Fruit fly (Drosophila melanogaster) whole organism, embryonic: ENCODE data around the gene ry.

Source experiments
- Atf6 ChIP-seq: fragments of 200-800 bp; sonication (Bioruptor generic); IDR thresholded peaks from 2 replicates; pipeline ENCODE4 v1.3.6; 2022; ENCODE audit warnings: missing biosample characterization, missing genetic modification characterization
- Awh ChIP-seq: fragments of 200-800 bp; sonication (Bioruptor generic); IDR thresholded peaks from 2 replicates; pipeline ENCODE4, ENCODE4 v1.3.6; 2022; ENCODE audit warnings: missing biosample characterization, missing genetic modification characterization
- CG10431 ChIP-seq: fragments of 200-800 bp; sonication (Bioruptor generic); optimal IDR thresholded peaks from 3 replicates; lab custom pipeline; 2018; ENCODE audit warnings: missing biosample characterization, mild to moderate bottlenecking, missing genetic modification characterization
- CG11398 ChIP-seq: fragments of 200-800 bp; sonication (Bioruptor generic); optimal IDR thresholded peaks from 2 replicates; lab custom pipeline; 2016; ENCODE audit warnings: missing biosample characterization, missing genetic modification characterization
- CG12155 ChIP-seq: fragments of 200-800 bp; sonication (Bioruptor generic); optimal IDR thresholded peaks from 3 replicates; lab custom pipeline; 2016; ENCODE audit warnings: missing biosample characterization, missing genetic modification characterization
- CG1233 ChIP-seq: fragments of 200-800 bp; sonication (Bioruptor generic); optimal IDR thresholded peaks from 4 replicates; lab custom pipeline; 2018; ENCODE audit warnings: missing biosample characterization, mild to moderate bottlenecking, missing genetic modification characterization
- CG13123 ChIP-seq: fragments of 200-800 bp; sonication (Bioruptor generic); optimal IDR thresholded peaks from 2 replicates; lab custom pipeline; 2016; ENCODE audit warnings: missing biosample characterization, missing genetic modification characterization
- CG1647 ChIP-seq: fragments of 200-800 bp; sonication (Bioruptor generic); optimal IDR thresholded peaks from 3 replicates; lab custom pipeline; 2016; ENCODE audit warnings: missing biosample characterization, missing genetic modification characterization
- CG18011 ChIP-seq: fragments of 200-800 bp; sonication (Bioruptor generic); optimal IDR thresholded peaks from 2 replicates; lab custom pipeline; 2017; ENCODE audit warnings: missing biosample characterization, missing genetic modification characterization, mild to moderate bottlenecking, moderate library complexity, missing genotype
- CG18764 ChIP-seq: fragments of 200-800 bp; sonication (Bioruptor generic); optimal IDR thresholded peaks from 3 replicates; lab custom pipeline; 2016; ENCODE audit warnings: missing biosample characterization, missing genetic modification characterization
- CG3163 ChIP-seq: fragments of 200-800 bp; sonication (Bioruptor generic); optimal IDR thresholded peaks from 3 replicates; lab custom pipeline; 2016; ENCODE audit warnings: missing biosample characterization, missing genetic modification characterization
- CG3995 ChIP-seq: fragments of 200-800 bp; sonication (Bioruptor generic); optimal IDR thresholded peaks from 3 replicates; lab custom pipeline; 2016; ENCODE audit warnings: missing biosample characterization, missing genetic modification characterization
- CG4360 ChIP-seq: fragments of 200-800 bp; sonication (Bioruptor generic); IDR thresholded peaks from 2 replicates; pipeline ENCODE4 v1.3.6; 2022; ENCODE audit warnings: missing biosample characterization, missing genetic modification characterization
- CG5180 ChIP-seq: fragments of 200-800 bp; sonication (Bioruptor generic); optimal IDR thresholded peaks from 3 replicates; lab custom pipeline; 2017; ENCODE audit warnings: missing biosample characterization, missing genetic modification characterization, mild to moderate bottlenecking, moderate library complexity, missing genetic modification reagents
- D ChIP-seq, 2 experiments: fragments of 200-800 bp in 1 of 2; fragments of >200 bp in 1 of 2; sonication (Bioruptor generic) in 1 of 2; optimal IDR thresholded peaks; 2 replicates in 1 of 2; 3 replicates in 1 of 2; lab custom pipeline; 2017; ENCODE audit warnings: mild to moderate bottlenecking in 1 of 2, missing biosample characterization in 1 of 2, missing genetic modification characterization in 1 of 2, missing genetic modification reagents in 1 of 2
- Doc3 ChIP-seq: fragments of 200-800 bp; sonication (Bioruptor generic); IDR thresholded peaks from 3 replicates; pipeline ENCODE4 v1.3.6; 2022; ENCODE audit warnings: missing biosample characterization, missing genetic modification characterization; ENCODE audit not compliant: partially characterized antibody
- E2f2 ChIP-seq: fragments of 200-800 bp; sonication (Bioruptor generic); IDR thresholded peaks from 2 replicates; pipeline ENCODE4 v1.3.6; 2022; ENCODE audit warnings: missing biosample characterization, missing genetic modification characterization
- ERR ChIP-seq: fragments of 200-800 bp; sonication (Bioruptor generic); optimal IDR thresholded peaks from 2 replicates; lab custom pipeline; 2016; ENCODE audit warnings: missing biosample characterization, missing genetic modification characterization
- Ets97D ChIP-seq: fragments of 200-800 bp; sonication (Bioruptor generic); optimal IDR thresholded peaks from 3 replicates; lab custom pipeline; 2016; ENCODE audit warnings: missing biosample characterization, missing genetic modification characterization
- Lim3 ChIP-seq: fragments of 200-800 bp; sonication (Bioruptor generic); IDR thresholded peaks from 2 replicates; pipeline ENCODE4 v1.3.6; 2022; ENCODE audit warnings: missing biosample characterization, missing genetic modification characterization
- Mrtf ChIP-seq: fragments of 200-800 bp; sonication (Bioruptor generic); IDR thresholded peaks from 3 replicates; pipeline ENCODE4 v1.3.6; 2022; ENCODE audit warnings: missing biosample characterization, missing genetic modification characterization
- Myb ChIP-seq: fragments of 200-800 bp; sonication (Bioruptor generic); optimal IDR thresholded peaks from 2 replicates; lab custom pipeline; 2016; ENCODE audit warnings: missing biosample characterization, missing genetic modification characterization
- Sin3A ChIP-seq: fragments of >200 bp; optimal IDR thresholded peaks from 2 replicates; lab custom pipeline; 2018
- btn ChIP-seq: fragments of 200-800 bp; sonication (Bioruptor generic); optimal IDR thresholded peaks from 2 replicates; lab custom pipeline; 2016; ENCODE audit warnings: missing biosample characterization, missing genetic modification characterization
- cato ChIP-seq: fragments of 200-800 bp; sonication (Bioruptor generic); optimal IDR thresholded peaks from 2 replicates; lab custom pipeline; 2016; ENCODE audit warnings: missing biosample characterization, missing genetic modification characterization, borderline replicate concordance
- en ChIP-seq: fragments of 200-800 bp; sonication (Bioruptor generic); optimal IDR thresholded peaks from 2 replicates; lab custom pipeline; 2016; ENCODE audit warnings: missing biosample characterization, missing genetic modification characterization
- fru ChIP-seq: fragments of >200 bp; optimal IDR thresholded peaks from 2 replicates; lab custom pipeline; 2017
- gem ChIP-seq: fragments of 200-800 bp; sonication (Bioruptor generic); optimal IDR thresholded peaks from 2 replicates; lab custom pipeline; 2019; ENCODE audit warnings: missing biosample characterization, mild to moderate bottlenecking, missing genetic modification characterization, moderate library complexity
- gfzf ChIP-seq: fragments of 200-800 bp; sonication (Bioruptor generic); optimal IDR thresholded peaks from 2 replicates; lab custom pipeline; 2016; ENCODE audit warnings: missing biosample characterization, mild to moderate bottlenecking, missing genetic modification characterization, moderate library complexity
- gro ChIP-seq: fragments of 200-800 bp; sonication (Bioruptor generic); optimal IDR thresholded peaks from 2 replicates; lab custom pipeline; 2016; ENCODE audit warnings: missing biosample characterization, missing genetic modification characterization
- h ChIP-seq: fragments of >200 bp; optimal IDR thresholded peaks from 2 replicates; lab custom pipeline; 2017
- hb ChIP-seq: fragments of 200-800 bp; sonication (Bioruptor generic); IDR thresholded peaks from 3 replicates; pipeline ENCODE4 v1.3.6; 2022; ENCODE audit warnings: missing biosample characterization, missing genetic modification characterization; ENCODE audit not compliant: partially characterized antibody
- ken ChIP-seq: fragments of 200-800 bp; sonication (Bioruptor generic); IDR thresholded peaks from 3 replicates; pipeline ENCODE4 v1.3.6; 2022; ENCODE audit warnings: missing biosample characterization, missing genetic modification characterization
- lilli ChIP-seq: fragments of 200-800 bp; sonication (Bioruptor generic); optimal IDR thresholded peaks from 3 replicates; lab custom pipeline; 2016; ENCODE audit warnings: missing biosample characterization, missing genetic modification characterization
- luna ChIP-seq: fragments of 200-800 bp; sonication (Bioruptor generic); optimal IDR thresholded peaks from 2 replicates; lab custom pipeline; 2016; ENCODE audit warnings: missing biosample characterization, missing genetic modification characterization
- maf-S ChIP-seq: fragments of 200-800 bp; sonication (Bioruptor generic); optimal IDR thresholded peaks from 2 replicates; lab custom pipeline; 2016; ENCODE audit warnings: missing biosample characterization, missing genetic modification characterization
- nmo ChIP-seq: fragments of 200-800 bp; sonication (Bioruptor generic); optimal IDR thresholded peaks from 2 replicates; lab custom pipeline; 2018; ENCODE audit warnings: missing biosample characterization, mild to moderate bottlenecking, missing genetic modification characterization, moderate library complexity
- peb ChIP-seq: fragments of 200-800 bp; sonication (Bioruptor generic); IDR thresholded peaks from 2 replicates; pipeline ENCODE4 v1.3.6; 2022; ENCODE audit warnings: missing biosample characterization, missing genetic modification characterization
- pho ChIP-seq: fragments of 200-800 bp; sonication (Bioruptor generic); optimal IDR thresholded peaks from 2 replicates; lab custom pipeline; 2016; ENCODE audit warnings: missing biosample characterization, missing genetic modification characterization
- pita ChIP-seq: fragments of 200-800 bp; sonication (Bioruptor generic); optimal IDR thresholded peaks from 2 replicates; lab custom pipeline; 2017; ENCODE audit warnings: missing biosample characterization, mild to moderate bottlenecking, missing genetic modification characterization
- pnt ChIP-seq: fragments of 200-800 bp; sonication (Bioruptor generic); optimal IDR thresholded peaks from 3 replicates; lab custom pipeline; 2016; ENCODE audit warnings: missing biosample characterization, missing genetic modification characterization
- pros ChIP-seq: fragments of 200-800 bp; sonication (Bioruptor generic); optimal IDR thresholded peaks from 3 replicates; lab custom pipeline; 2019; ENCODE audit warnings: missing biosample characterization, mild to moderate bottlenecking, missing genetic modification characterization, moderate library complexity
- row ChIP-seq: fragments of 200-800 bp; sonication (Bioruptor generic); IDR thresholded peaks from 3 replicates; pipeline ENCODE4 v1.3.6; 2022; ENCODE audit warnings: missing biosample characterization, missing genetic modification characterization
- salm ChIP-seq: fragments of 200-800 bp; sonication (Bioruptor generic); optimal IDR thresholded peaks from 2 replicates; lab custom pipeline; 2018; ENCODE audit warnings: missing biosample characterization, mild to moderate bottlenecking, missing genetic modification characterization
- slou ChIP-seq: fragments of 200-800 bp; sonication (Bioruptor generic); optimal IDR thresholded peaks from 3 replicates; lab custom pipeline; 2016; ENCODE audit warnings: missing biosample characterization, missing genetic modification characterization
- sqz ChIP-seq: fragments of 200-800 bp; sonication (Bioruptor generic); optimal IDR thresholded peaks from 3 replicates; lab custom pipeline; 2018; ENCODE audit warnings: missing biosample characterization, mild to moderate bottlenecking, missing genetic modification characterization
- sr ChIP-seq: fragments of 200-800 bp; sonication (Bioruptor generic); IDR thresholded peaks from 3 replicates; pipeline ENCODE4 v1.3.6; 2022; ENCODE audit warnings: missing biosample characterization, missing genetic modification characterization
- ssp ChIP-seq: fragments of 200-800 bp; sonication (Bioruptor generic); IDR thresholded peaks from 2 replicates; pipeline ENCODE4 v1.3.6; 2022; ENCODE audit warnings: missing biosample characterization, missing genetic modification characterization
- tna ChIP-seq: fragments of 200-800 bp; sonication (Bioruptor generic); IDR thresholded peaks from 2 replicates; pipeline ENCODE4 v1.3.6; 2022; ENCODE audit warnings: missing biosample characterization, missing genetic modification characterization; ENCODE audit not compliant: partially characterized antibody
- wor ChIP-seq: fragments of 200-800 bp; sonication (Bioruptor generic); IDR thresholded peaks from 2 replicates; pipeline ENCODE4 v1.3.6; 2022; ENCODE audit warnings: missing biosample characterization, missing genetic modification characterization
- yki ChIP-seq: fragments of >200 bp; optimal IDR thresholded peaks from 3 replicates; lab custom pipeline; 2018

ry gene

DNA sequence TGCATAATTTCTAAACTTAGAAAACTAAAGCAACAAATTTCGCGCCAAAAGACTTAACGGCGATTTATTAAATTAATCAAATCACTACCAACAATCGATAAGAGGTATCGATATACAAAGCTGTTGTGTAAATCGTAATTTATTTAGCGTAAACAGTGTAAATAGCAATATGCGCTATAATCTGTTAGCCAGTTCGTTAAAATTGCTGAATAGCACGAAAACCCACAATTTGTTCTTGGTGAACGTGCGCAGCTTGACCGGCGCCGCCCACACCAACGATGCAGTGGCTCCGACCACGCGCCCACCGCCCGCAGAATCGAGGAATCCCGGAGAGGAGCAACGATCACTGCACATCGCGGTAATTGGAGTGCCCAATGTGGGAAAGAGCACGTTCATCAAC is 36.8 kb upstream of the ry start, which contains the start of gene CG7488 (continued):
- no peak for TF ChIP-seq luna
- no peak for TF ChIP-seq pnt
- TF ChIP-seq D (optimal IDR thresholded peaks at IDR 0.05; lab: Kevin White, UChicago): no peak
- no peak for TF ChIP-seq D (GFP tag; optimal IDR thresholded peaks at IDR 0.05; lab: Kevin White, UChicago)
- TF ChIP-seq ken (GFP tag; lab: Robert Waterston, UW): no peak
- TF ChIP-seq CG18764 (GFP tag; lab: Kevin White, UChicago): no peak
- no peak for TF ChIP-seq CG4360 (GFP tag; lab: Robert Waterston, UW)
- peak; percentile 91 for TF ChIP-seq E2f2 (GFP tag; lab: Robert Waterston, UW)
- TF ChIP-seq h: no peak
- no peak for TF ChIP-seq maf-S (GFP tag; lab: Kevin White, UChicago)
- no peak for TF ChIP-seq sqz (GFP tag; lab: Kevin White, UChicago)

DNA sequence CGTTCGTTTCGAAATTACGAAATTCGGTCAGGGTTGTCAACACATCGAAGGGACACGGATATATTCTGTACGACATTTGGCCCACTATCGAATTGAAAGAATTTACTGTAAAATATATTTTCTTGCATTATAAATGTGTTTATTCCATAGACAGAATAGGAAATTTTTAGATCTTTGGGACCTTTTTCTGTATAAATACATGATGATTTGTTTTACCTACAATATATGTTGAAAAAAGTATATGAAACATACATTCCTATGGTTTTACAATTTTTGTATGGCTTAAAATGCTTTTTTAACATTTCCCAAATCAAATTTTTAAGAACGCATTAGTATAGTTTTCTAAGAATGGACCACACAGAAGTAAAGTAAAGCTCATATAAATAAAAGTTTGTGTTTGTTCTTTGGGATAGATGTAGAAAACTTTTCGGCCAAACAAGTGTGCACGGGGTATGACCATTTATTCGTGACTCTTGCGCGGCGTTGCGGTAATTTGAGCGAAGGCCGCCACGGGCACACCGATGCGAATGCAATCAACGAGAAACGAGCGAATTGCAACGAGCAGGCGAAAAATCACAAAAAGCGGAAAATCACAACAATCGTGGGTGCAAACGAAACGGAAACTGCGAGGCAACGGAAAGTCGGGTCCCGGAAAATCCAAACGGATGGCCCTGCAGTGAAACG is 34.6 kb upstream of the ry start, which contains the start of the genes CG17327, CG44194 and CG7518:
CG17327 (minus strand) TSS at position 177 of the 684 bp plus-strand sequence.
CG44194 (minus strand) TSS at position 177 of the 684 bp plus-strand sequence.
CG7518 (plus strand) TSS at position 540 of the 684 bp plus-strand sequence.
- TF ChIP-seq Sin3A (lab: Kevin White, UChicago) (peak; percentile 51), pros (GFP tag; lab: Kevin White, UChicago) (no peak), CG11398 (GFP tag; lab: Kevin White, UChicago) (no peak), peb (GFP tag; lab: Robert Waterston, UW) (no peak), wor (GFP tag; lab: Robert Waterston, UW) (no peak), CG3995 (peak; percentile 83), CG1233 (GFP tag; lab: Kevin White, UChicago) (no peak), sr (no peak), Ets97D (peak; percentile 62), Myb (GFP tag; lab: Kevin White, UChicago) (peak; percentile 41), lilli (peak; percentile 30), tna (GFP tag; lab: Robert Waterston, UW) (no peak), row (peak; percentile 84), CG13123 (no peak), Mrtf (GFP tag; lab: Robert Waterston, UW) (no peak), ERR (no peak), cato (GFP tag; lab: Kevin White, UChicago) (peak; percentile 7), gem (tag; lab: Kevin White, UChicago) (no peak), Atf6 (no peak), yki (lab: Kevin White, UChicago) (no peak), CG5180 (GFP tag; lab: Kevin White, UChicago) (no peak), pho (GFP tag; lab: Kevin White, UChicago) (peak; percentile 22), salm (tag; lab: Kevin White, UChicago) (no peak), CG12155 (peak; percentile 99), Awh (GFP tag; lab: Robert Waterston, UW) (no peak), CG10431 (no peak), CG3163 (GFP tag; lab: Kevin White, UChicago) (no peak), gfzf (peak; percentile 93), CG1647 (GFP tag; lab: Kevin White, UChicago) (no peak), Lim3 (GFP tag; lab: Robert Waterston, UW) (no peak), en (no peak), ssp (GFP tag; lab: Robert Waterston, UW) (peak; percentile 96), fru (lab: Kevin White, UChicago) (peak; percentile 11), gro (GFP tag; lab: Kevin White, UChicago) (no peak), pita (GFP tag; lab: Kevin White, UChicago) (no peak), CG18011 (GFP tag; lab: Kevin White, UChicago) (no peak), slou (no peak), btn (GFP tag; lab: Kevin White, UChicago) (no peak), nmo (peak; percentile 45), Doc3 (GFP tag; lab: Robert Waterston, UW) (no peak; the same call in 2 of the 3 replicates), hb (GFP tag; lab: Robert Waterston, UW) (no peak), D (optimal IDR thresholded peaks at IDR 0.05; lab: Kevin White, UChicago) (no peak), D (GFP tag; optimal IDR thresholded peaks at IDR 0.05; lab: Kevin White, UChicago) (no peak)
